Fruit fly (Drosophila melanogaster) Kc167 (cell line): Measurements from ENCODE around the gene CG10803.

Experiments used
- h ChIP-seq: fragments of >200 bp; optimal IDR thresholded peaks from 3 replicates; lab custom pipeline; 2018; ENCODE audit warnings: missing external identifiers
- insv ChIP-seq: fragments of >200 bp; optimal IDR thresholded peaks from 3 replicates; lab custom pipeline; 2018; ENCODE audit warnings: missing external identifiers
- psq ChIP-seq: fragments of >200 bp; optimal IDR thresholded peaks from 2 replicates; lab custom pipeline; 2017; ENCODE audit warnings: missing external identifiers
- ttk ChIP-seq: sonication (Bioruptor generic); optimal IDR thresholded peaks from 2 replicates; lab custom pipeline; 2017; ENCODE audit warnings: missing external identifiers

DNA sequence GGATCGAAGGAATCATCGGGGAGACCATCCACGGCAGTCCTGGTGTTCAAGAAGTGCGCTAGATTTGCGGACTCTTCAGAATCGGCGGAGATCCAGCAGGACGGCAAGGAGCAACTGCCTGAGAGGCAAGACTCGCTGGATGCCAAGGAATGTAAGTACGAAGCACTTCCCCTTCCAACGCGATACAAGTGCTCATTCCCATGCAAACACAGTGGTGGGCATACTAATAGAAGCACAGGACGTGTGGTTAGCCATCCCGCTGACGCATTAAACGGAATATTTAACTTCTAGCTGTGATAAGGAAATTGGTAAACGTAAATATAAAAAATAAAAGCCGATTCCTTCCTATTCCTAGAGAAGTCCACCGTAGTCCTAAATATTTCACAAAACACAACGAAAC is 421 bp downstream of the CG10803 start:
- TF ChIP-seq ttk (lab: Kevin White, UChicago), result no peak
- TF ChIP-seq psq (lab: Kevin White, UChicago), result no peak
- TF ChIP-seq h (lab: Kevin White, UChicago), result no peak
- no peak for TF ChIP-seq insv (lab: Kevin White, UChicago)
